Fruit fly (Drosophila melanogaster): ENCODE data around the gene asl.
A peak's percentile ranks its signal among the peaks of the same experiment; 100 is the strongest.

DNA sequence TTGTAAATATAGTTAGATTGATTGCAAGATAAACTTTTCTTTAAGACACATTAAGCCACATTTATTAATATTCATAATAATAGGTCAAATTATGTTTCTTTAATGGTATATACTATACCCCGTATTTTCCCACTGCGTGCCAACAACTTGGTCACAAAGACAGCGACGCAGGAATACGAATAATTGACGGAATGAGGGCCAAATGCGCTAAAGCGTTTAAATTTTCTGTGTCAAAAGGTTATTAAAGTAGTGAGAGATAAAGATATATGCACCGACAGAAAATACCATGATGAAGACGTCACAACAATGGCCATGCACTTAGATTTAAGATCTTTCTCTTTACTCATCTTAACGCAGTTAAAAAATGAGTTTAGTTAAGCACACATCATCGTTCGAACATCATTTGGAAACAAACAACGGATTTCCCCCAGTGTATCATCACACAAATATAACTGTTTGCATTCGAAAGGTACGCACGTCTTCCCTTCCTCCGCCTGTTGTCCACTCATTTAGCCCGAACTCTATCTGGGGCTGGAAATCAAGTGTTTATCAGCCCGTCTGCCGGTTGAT lies 14.1 kb upstream of the asl start:
- no peak for TF ChIP-seq GATAd (GFP tag; optimal IDR thresholded peaks at IDR 0.05)
- no peak for TF ChIP-seq lola (GFP tag; optimal IDR thresholded peaks at IDR 0.05)
- TF ChIP-seq ey (GFP tag; optimal IDR thresholded peaks at IDR 0.05), result peak; percentile 67
- no peak for TF ChIP-seq Hr78 (GFP tag; optimal IDR thresholded peaks at IDR 0.05)
- no peak for TF ChIP-seq dsf (GFP tag; optimal IDR thresholded peaks at IDR 0.05; ENCODE audit: borderline replicate concordance)
